Worm (Caenorhabditis elegans): ENCODE data around the gene K11H3.2.

ce11 chrIII:9825073-9825828 is 20.9 kb upstream of the K11H3.2 start, which contains the start of gene ZK632.9:
- TF ChIP-seq ets-7 (tag; optimal IDR thresholded peaks at IDR 0.05): no peak
- no peak for TF ChIP-seq flt-1 (GFP tag; IDR thresholded peaks at IDR 0.05)
- no peak for TF ChIP-seq ama-1 (optimal IDR thresholded peaks at IDR 0.05)
- TF ChIP-seq ceh-36 (tag; optimal IDR thresholded peaks at IDR 0.05): no peak
- no peak for TF ChIP-seq pes-1 (GFP tag; IDR thresholded peaks at IDR 0.05)
- TF ChIP-seq hnd-1 (tag; optimal IDR thresholded peaks at IDR 0.05): no peak
- TF ChIP-seq scrt-1 (GFP tag; IDR thresholded peaks at IDR 0.05): no peak
- no peak for TF ChIP-seq aly-1 (tag; optimal IDR thresholded peaks at IDR 0.05)
- no peak for TF ChIP-seq tbx-11 (GFP tag; IDR thresholded peaks at IDR 0.05)
- no peak for TF ChIP-seq ceh-13 (GFP tag; optimal IDR thresholded peaks at IDR 0.05)

All from whole organism, early embryonic.